Fruit fly (Drosophila melanogaster) whole organism, prepupa: ENCODE data around the gene CG18586.

Source experiments
- OdsH ChIP-seq: fragments of 200-800 bp; sonication (Bioruptor generic); optimal IDR thresholded peaks from 3 replicates; lab custom pipeline; 2016; ENCODE audit warnings: missing biosample characterization, missing genetic modification characterization
- ss ChIP-seq, 2 experiments: fragments of 200-800 bp; sonication (Bioruptor generic); optimal IDR thresholded peaks; 2 replicates in 1 of 2; 3 replicates in 1 of 2; lab custom pipeline; 2017 to 2018; ENCODE audit warnings: mild to moderate bottlenecking in 2 of 2, missing biosample characterization in 2 of 2, missing genetic modification characterization in 2 of 2, moderate library complexity in 1 of 2

DNA sequence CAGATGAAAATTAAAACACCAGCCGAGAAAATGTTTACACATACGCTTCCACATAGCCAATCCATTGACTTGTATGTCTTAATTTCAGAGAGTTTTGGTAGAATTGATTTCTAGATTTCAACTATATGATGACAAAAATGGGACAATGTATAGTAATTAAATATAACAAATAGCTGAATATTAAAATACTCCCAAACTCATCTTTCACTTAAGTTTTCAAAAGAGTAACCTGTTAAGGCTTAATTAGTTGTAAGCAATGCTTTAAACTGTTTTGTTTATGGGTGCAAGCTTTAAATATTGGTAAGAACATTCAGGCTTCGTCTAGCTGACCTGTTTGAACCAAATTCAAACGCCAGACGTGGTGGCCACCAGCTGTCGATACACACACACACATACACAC, 44.4 kb upstream of the CG18586 start:
- TF ChIP-seq OdsH: no peak
- no peak for TF ChIP-seq ss (GFP tag; optimal IDR thresholded peaks at IDR 0.05; lab: Kevin White, UChicago)
